Worm (Caenorhabditis elegans) whole organism, dauer: Measurements from ENCODE around the gene skr-15.

Experiments used
- unc-62 ChIP-seq: sonication (generic microtip); optimal IDR thresholded peaks from 2 replicates; lab custom pipeline; 2017; ENCODE audit warnings: missing biosample characterization, missing genetic modification reagents, missing genetic modification characterization

skr-15 gene

ce11 chrII:3823855-3824254 lies at the start of gene skr-15:
Gene skr-15, plus strand, starts transcription at chrII:3824155.
- no peak for TF ChIP-seq unc-62 (GFP tag; lab: Kevin White, UChicago)

DNA sequence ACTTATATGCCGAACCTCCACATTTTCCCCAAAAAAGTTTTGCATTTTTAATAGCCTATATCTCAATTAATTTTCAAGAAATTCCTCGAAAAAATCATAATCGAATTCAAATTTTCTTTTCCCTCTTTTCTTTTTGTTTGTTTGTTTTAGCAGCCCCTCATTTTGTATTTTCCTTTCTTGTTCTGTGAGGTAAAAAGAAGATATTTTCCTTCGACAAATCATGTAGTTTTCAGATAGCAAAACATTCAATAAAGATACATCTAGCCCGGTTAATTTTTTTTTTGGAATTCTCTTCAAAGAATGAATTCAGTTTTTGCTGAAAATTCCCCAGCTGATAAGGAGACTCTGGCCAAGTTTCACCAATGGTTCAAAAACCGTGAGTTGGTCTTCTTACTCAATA lies 48.2 kb upstream of the skr-15 start, which contains the start of gene T24E12.3:
TSS of gene T24E12.3 (plus strand) at position 301 of the 400 bp plus-strand sequence.
- TF ChIP-seq unc-62 (GFP tag; lab: Kevin White, UChicago), result no peak

- TF ChIP-seq unc-62 (GFP tag; lab: Kevin White, UChicago), result no peak
Measured at ce11 chrII:3777802-3778201, 46.2 kb upstream of the skr-15 start.

DNA sequence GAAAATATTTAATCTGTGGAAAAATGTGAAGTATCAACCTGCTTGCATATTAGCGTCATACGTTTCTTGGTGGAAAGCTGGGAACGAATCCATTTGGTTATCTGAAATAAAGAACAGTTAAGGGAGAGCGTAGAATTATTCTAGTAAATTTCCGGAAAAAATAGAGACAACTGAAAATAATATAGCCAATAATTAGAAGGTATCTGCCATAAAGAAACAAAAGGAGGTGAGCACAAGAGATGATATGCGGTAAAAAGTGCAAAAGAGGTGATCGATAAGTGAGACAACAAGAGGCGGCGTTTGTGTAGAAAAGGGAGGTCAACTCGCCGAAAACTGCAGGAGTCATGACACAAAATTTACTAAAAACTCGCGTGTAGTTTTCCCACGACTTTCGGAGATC lies 44.5 kb upstream of the skr-15 start, which contains the start of gene T24E12.11:
TSS of gene T24E12.11 (minus strand) at position 101 of the 400 bp plus-strand sequence.
- TF ChIP-seq unc-62 (GFP tag; lab: Kevin White, UChicago), result no peak

- no peak for TF ChIP-seq unc-62 (GFP tag; lab: Kevin White, UChicago)
Measured at ce11 chrII:3781238-3781637, 42.7 kb upstream of the skr-15 start.

DNA sequence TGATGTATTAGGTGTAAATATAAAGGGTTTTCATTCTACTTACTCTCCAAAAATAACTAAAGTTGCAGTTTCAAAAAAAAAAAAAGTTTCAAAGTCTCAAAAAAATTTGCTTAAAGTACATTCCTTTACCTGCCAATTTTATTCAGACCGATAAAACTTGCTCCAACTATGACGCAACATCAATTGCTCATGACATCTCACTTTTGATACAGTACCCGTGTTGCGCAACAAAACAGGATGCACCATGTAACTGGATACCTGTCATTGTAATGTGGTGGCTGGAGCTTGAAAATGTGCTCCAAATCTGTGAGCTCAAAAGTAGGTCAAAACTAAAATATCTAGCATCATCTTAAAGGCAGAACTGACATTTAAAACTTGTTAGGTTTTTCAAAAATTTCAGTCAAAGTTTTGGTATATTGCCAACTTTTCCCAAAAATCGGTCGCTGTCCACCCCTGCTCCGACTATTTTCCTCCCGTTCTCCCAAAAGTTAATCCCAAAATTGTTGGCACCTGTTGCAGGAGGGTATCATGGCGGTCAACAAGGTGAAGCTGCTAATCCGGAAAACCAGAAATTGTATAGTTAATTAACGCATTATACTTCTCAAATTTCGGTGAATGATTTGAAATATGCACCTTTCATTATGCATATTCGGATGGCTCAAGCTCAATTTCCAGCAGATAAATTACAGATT lies 41.5 kb upstream of the skr-15 start, which contains the start of gene T24E12.2:
TSS of gene T24E12.2 (plus strand) at position 642 of the 692 bp plus-strand sequence.
- TF ChIP-seq unc-62 (GFP tag; lab: Kevin White, UChicago), result no peak

DNA sequence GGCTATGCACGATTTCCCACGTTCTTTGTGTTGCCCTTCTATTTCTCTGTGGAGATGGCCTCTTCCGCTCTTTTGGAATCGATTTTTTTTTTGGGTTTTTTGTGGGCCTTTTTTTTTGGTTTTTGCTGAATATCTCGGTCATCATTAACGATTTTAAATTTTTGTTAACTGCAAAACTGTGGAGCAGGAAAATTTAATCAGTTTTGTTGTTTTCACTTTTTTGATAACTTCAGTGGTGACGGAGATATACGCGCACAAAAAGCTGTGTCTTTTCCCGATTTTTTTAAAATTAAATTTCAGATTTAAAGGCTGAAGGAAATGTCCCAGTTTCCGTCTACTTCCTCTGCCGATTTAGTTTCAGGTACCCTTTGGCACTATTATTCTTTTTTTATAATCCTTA lies 38.7 kb upstream of the skr-15 start, which contains the start of gene T24E12.1:
TSS of gene T24E12.1 (plus strand) at position 301 of the 400 bp plus-strand sequence.
- TF ChIP-seq unc-62 (GFP tag; lab: Kevin White, UChicago), result no peak

ce11 chrII:3785756-3786155 lies 38.2 kb upstream of the skr-15 start:
- no peak for TF ChIP-seq unc-62 (GFP tag; lab: Kevin White, UChicago)

ce11 chrII:3786538-3786937 lies 37.4 kb upstream of the skr-15 start:
- no peak for TF ChIP-seq unc-62 (GFP tag; lab: Kevin White, UChicago)

DNA sequence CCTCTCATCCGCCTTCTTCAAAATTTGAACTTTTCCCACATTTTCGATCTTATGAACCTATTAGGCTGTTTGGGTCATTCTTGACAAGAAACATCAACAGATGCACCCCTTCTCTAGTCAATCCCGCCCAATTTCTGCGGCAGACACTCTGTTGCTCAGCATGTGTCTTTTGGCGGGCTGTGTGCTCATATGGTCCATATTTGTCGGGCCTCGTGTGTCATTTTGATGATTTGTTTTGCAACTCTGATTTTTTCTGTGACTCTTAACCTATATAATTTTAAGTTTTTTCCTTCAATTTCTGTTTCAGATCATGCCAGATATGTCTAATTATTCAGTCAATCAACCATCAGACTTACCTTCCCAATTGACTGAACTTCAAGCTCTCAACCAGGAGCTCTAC lies 36.8 kb upstream of the skr-15 start, which contains the start of gene T24E12.13:
TSS of gene T24E12.13 (plus strand) at position 301 of the 400 bp plus-strand sequence.
- no peak for TF ChIP-seq unc-62 (GFP tag; lab: Kevin White, UChicago)

DNA sequence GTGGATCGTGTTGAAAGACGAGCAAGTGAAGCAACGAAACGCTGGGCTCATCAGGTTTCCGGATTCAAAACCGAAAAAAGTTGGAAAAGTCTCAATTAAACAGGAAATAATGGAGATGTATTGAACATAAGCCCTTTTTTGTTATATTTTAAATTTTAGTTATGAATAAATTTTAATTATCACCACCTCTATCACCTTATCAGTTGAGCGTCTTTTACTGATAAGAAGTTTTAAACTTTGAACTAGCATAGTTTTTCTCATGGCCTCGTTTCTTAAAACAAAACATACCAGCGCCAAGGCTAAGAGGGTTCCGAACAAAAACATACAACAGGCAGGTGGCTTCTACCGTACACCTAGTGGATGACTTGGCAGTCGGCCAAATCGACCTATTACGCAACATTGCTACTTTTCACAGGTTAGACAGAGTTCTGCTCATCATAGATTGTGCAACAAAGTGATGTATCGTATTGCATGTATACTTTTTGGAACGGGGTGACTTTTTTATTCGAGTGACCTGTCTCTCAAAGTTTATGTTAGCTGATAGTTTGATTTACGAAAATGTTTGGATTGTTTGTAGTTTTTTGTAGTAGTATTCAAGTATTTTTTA lies 35.5 kb upstream of the skr-15 start:
- TF ChIP-seq unc-62 (GFP tag; lab: Kevin White, UChicago), result no peak

DNA sequence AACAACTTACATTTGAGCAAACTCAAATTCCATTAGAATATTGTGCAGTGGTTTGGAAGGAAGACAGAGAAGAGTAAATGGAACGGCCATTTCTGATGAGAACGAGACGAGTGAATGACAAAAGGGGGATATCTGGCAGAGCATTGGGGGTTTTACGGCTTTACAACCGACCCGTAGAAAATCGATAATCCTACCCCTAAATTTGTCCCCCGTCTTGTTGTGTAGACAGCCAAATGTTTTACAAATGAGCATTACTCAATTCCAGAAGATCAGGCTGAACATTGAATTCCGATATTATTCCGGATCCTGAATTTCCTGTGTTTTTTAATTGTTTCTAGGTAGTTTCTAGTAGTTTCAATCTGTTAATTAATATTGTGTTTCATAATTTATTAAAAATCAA lies 30.6 kb upstream of the skr-15 start, which contains the start of gene fbxb-99:
TSS of gene fbxb-99 (minus strand) at position 101 of the 400 bp plus-strand sequence.
- TF ChIP-seq unc-62 (GFP tag; lab: Kevin White, UChicago), result no peak

DNA sequence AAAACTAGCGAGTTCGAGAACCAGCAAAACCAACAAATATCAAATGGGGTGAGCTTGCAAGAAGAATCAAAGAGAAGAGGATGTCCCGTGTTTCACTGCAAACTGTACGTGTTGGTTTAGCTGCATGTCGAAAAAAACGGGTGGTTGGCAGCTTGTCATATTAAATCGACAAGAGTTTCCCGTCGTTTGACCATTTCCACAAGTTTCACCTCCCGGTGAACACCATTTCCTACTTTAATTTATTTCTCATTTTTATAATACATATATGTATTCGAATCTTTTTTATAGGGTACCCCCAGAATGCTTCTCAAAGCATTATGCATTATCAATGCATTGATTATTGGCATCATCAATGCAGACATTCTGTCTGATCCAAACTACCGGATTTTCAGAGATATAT lies 28.6 kb upstream of the skr-15 start, which contains the start of gene Y8A9A.2:
TSS of gene Y8A9A.2 (plus strand) at position 301 of the 400 bp plus-strand sequence.
- TF ChIP-seq unc-62 (GFP tag; lab: Kevin White, UChicago), result no peak

ce11 chrII:3803219-3803618 lies 20.7 kb upstream of the skr-15 start, which contains the start of gene ins-32:
Gene ins-32, minus strand, starts transcription at chrII:3803319.
- no peak for TF ChIP-seq unc-62 (GFP tag; lab: Kevin White, UChicago)

ce11 chrII:3805518-3805917 lies 18.4 kb upstream of the skr-15 start:
- no peak for TF ChIP-seq unc-62 (GFP tag; lab: Kevin White, UChicago)

DNA sequence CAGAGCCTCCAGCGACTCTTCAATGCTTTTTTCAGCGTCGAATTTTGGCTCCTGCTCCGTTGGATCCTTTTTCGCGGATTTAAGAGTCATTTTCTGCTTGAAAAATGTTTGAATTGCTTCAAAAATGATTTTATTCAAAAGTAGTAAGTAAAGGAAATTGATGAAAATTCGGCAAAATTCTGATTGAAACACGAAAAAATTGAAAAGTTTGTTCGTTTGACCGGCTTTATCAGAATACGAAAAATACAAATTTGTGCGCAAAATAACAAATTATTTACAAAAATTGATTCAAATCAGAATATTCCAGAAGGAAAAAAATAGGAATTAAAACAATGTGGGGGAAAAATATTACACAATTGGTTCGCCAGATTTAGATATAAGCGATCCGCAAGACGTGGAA lies 17.0 kb upstream of the skr-15 start, which contains the start of gene F54D10.4:
TSS of gene F54D10.4 (minus strand) at position 101 of the 400 bp plus-strand sequence.
- TF ChIP-seq unc-62 (GFP tag; lab: Kevin White, UChicago), result no peak
